Worm (Caenorhabditis elegans) whole organism, midembryonic: Measurements from ENCODE around the gene lsy-12.

ENCODE experiments used
- tab-1 ChIP-seq: fragments of 200-800 bp; sonication (Bioruptor generic); IDR thresholded peaks from 2 replicates; pipeline ENCODE4 v1.3.6; 2022; ENCODE audit warnings: missing genetic modification characterization, missing compliant biosample characterization
- ztf-23 ChIP-seq: fragments of 200-800 bp; sonication (Bioruptor generic); IDR thresholded peaks from 2 replicates; pipeline ENCODE4 v1.3.6; 2022; ENCODE audit warnings: missing genetic modification reagents, missing genetic modification characterization, missing compliant biosample characterization
- ztf-29 ChIP-seq: fragments of 200-800 bp; sonication (Bioruptor generic); IDR thresholded peaks from 2 replicates; pipeline ENCODE4 v1.3.6; 2022; ENCODE audit warnings: missing genetic modification reagents, missing genetic modification characterization, missing compliant biosample characterization

DNA sequence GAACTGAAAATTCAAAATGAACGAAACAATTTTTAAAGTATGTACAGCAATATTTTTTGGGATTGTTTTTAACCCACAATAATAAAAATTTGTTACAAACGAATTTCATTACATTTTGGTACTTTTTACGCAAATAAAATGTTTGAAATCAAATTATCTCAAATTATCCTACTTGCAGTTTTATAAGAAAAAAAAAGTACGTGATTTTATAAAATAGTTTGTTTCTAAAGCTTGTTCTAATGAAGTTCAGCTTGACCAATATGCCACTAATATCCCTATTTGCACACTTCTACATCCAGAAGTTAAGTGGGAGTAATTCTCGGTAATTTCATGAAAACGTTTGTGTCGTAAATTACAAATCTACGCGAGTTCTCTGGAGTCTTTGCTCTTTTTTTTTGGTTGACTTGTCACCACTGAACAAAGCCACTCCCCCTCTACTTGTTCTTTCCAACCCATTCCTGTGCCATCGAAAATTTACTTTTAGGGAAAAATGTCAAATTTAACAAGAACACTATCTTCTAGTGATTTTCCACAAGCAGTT is 16.3 kb downstream of the lsy-12 start, which contains the start of gene sru-8:
- TF ChIP-seq ztf-23 (GFP tag; lab: Robert Waterston, UW) (no peak), ztf-29 (GFP tag; lab: Robert Waterston, UW) (no peak), tab-1 (no peak)
